Worm (Caenorhabditis elegans): ENCODE data around the gene mbr-1.

DNA sequence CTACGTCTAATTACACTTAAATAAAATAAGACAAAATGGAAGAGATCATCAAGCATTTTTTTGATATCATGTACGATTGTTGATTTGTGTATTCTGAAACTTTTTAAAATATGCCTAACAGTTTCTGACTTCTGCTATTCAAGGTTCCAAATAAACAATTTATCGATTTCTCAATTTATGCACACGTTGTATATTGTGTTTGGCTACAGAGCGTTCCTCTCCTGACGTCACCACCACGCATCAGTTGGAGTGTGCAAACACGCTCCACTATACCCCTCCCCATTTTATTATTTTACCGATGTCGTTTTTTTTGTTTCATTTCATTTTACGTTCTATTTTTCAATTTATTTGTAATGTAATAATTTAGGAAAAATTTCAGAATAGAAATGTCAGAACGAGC, 26.9 kb downstream of the mbr-1 start, which contains the start of gene plpp-1.3:
- TF ChIP-seq ama-1 (optimal IDR thresholded peaks at IDR 0.05) = no peak
- no peak for TF ChIP-seq scrt-1 (GFP tag; IDR thresholded peaks at IDR 0.05)
- no peak for TF ChIP-seq aly-1 (tag; optimal IDR thresholded peaks at IDR 0.05)
- TF ChIP-seq sea-1 (GFP tag; conservative IDR thresholded peaks at IDR 0.05) = no peak
- TF ChIP-seq tbx-37 (GFP tag; conservative IDR thresholded peaks at IDR 0.05) = no peak
- no peak for TF ChIP-seq flt-1 (GFP tag; IDR thresholded peaks at IDR 0.05)
- no peak for TF ChIP-seq ets-7 (tag; optimal IDR thresholded peaks at IDR 0.05)
- TF ChIP-seq tbx-11 (GFP tag; IDR thresholded peaks at IDR 0.05) = no peak
- TF ChIP-seq F13C5.2 (tag; optimal IDR thresholded peaks at IDR 0.05) = no peak
